Fruit fly (Drosophila melanogaster) whole organism, prepupa: ENCODE data around the gene Osi23.

ENCODE experiments used
- CG11294 ChIP-seq: fragments of 200-800 bp; sonication (Bioruptor generic); IDR thresholded peaks from 2 replicates; pipeline ENCODE4 v1.3.6; 2022; ENCODE audit warnings: missing biosample characterization, missing genetic modification characterization
- CG1621 ChIP-seq: fragments of 200-800 bp; sonication (Bioruptor generic); optimal IDR thresholded peaks from 3 replicates; lab custom pipeline; 2018; ENCODE audit warnings: missing biosample characterization, mild to moderate bottlenecking, missing genetic modification characterization
- CG4318 ChIP-seq: fragments of 200-800 bp; sonication (Bioruptor generic); optimal IDR thresholded peaks from 3 replicates; lab custom pipeline; 2017; ENCODE audit warnings: missing biosample characterization, mild to moderate bottlenecking, missing genetic modification characterization
- CG6792 ChIP-seq: fragments of 200-800 bp; sonication (Bioruptor generic); optimal IDR thresholded peaks from 3 replicates; lab custom pipeline; 2016; ENCODE audit warnings: missing biosample characterization, missing genetic modification characterization
- CG8119 ChIP-seq: fragments of 200-800 bp; sonication (Bioruptor generic); IDR thresholded peaks from 3 replicates; pipeline ENCODE4 v1.3.6; 2022; ENCODE audit warnings: missing biosample characterization, missing genetic modification characterization
- CG9139 ChIP-seq: fragments of 200-800 bp; sonication (Bioruptor generic); optimal IDR thresholded peaks from 3 replicates; lab custom pipeline; 2017; ENCODE audit warnings: missing biosample characterization, mild to moderate bottlenecking, missing genetic modification characterization
- cyc ChIP-seq: fragments of 200-800 bp; sonication (Bioruptor generic); optimal IDR thresholded peaks from 3 replicates; lab custom pipeline; 2016; ENCODE audit warnings: missing biosample characterization, missing genetic modification characterization
- dac ChIP-seq: fragments of 200-800 bp; sonication (Bioruptor generic); optimal IDR thresholded peaks from 2 replicates; lab custom pipeline; 2017; ENCODE audit warnings: missing biosample characterization, mild to moderate bottlenecking, missing genetic modification characterization
- eg ChIP-seq: fragments of 200-800 bp; sonication (Bioruptor generic); IDR thresholded peaks from 3 replicates; pipeline ENCODE4 v1.3.6; 2022; ENCODE audit warnings: missing biosample characterization, missing genetic modification characterization
- fd85E ChIP-seq: fragments of 200-800 bp; sonication (Bioruptor generic); optimal IDR thresholded peaks from 3 replicates; lab custom pipeline; 2016; ENCODE audit warnings: missing biosample characterization, missing genetic modification characterization
- lz ChIP-seq: fragments of 200-800 bp; sonication (Bioruptor generic); optimal IDR thresholded peaks from 3 replicates; lab custom pipeline; 2016; ENCODE audit warnings: missing biosample characterization, missing genetic modification characterization

DNA sequence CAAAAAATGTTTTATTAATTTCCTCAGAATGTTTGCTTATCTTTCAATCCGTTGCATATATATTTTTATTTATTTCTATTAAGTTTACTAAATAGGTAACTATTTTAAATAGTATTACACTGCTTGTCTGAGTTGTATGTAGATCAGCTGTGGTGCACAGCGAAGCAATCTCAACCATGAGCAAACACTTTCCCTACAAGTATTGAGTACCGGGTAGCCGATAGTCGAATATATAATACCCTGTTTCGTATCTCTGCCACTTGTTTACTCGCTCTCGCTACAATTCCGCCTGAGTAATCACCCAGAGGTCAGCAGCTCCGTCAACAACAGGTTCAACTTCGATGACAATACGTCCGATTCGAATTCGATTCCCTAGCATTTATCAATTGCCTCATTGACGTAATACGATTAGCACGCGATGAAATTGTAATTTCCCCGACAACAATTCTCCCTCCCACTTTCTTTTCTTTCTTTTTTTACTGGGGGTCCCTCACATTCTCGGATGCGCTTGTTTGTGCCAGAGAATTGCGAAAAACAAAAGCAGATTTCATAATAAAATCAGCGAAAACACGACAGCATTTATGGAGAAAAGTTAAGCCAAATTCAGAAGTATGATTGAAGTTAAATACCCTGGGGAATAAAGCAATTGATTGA is 6.0 kb upstream of the Osi23 start:
- TF ChIP-seq CG1621: no peak
- TF ChIP-seq cyc: no peak
- no peak for TF ChIP-seq CG6792 (GFP tag; lab: Kevin White, UChicago)
- TF ChIP-seq CG9139 (GFP tag; lab: Kevin White, UChicago): no peak
- no peak for TF ChIP-seq dac (GFP tag; lab: Kevin White, UChicago)
- no peak for TF ChIP-seq fd85E (GFP tag; lab: Kevin White, UChicago)
- no peak for TF ChIP-seq CG11294 (GFP tag; lab: Robert Waterston, UW)
- TF ChIP-seq lz (GFP tag; lab: Kevin White, UChicago): no peak
- TF ChIP-seq eg (GFP tag; lab: Robert Waterston, UW): no peak
- TF ChIP-seq CG4318 (GFP tag; lab: Kevin White, UChicago): no peak
- TF ChIP-seq CG8119: no peak
